Worm (Caenorhabditis elegans): ENCODE results near the gene Y71H2AM.25.

Y71H2AM.25 gene

DNA sequence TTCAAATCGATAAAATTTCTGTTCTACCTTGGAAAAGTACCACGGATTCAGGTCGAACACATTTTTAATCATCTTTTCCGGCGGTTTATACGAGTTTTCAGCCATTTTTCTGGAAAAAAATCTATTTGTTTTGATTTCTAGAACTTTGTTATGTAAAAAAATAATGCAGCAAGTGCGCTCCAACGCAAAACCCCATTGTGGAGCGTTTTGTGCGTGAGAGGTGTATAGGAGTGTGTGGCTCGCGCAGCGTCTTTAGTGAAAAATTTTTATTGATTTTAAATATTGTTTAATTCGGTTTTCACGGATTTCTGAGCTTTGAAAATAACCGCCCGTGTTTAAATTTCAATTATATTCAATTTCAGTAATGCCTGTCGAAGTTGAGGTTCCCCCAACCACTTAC, 16.4 kb upstream of the Y71H2AM.25 start, which contains the start of gene Y71H2AM.20:
TSS of gene Y71H2AM.20 (minus strand) at position 109 of the 400 bp plus-strand sequence.
- peak; percentile 91 for TF ChIP-seq ceh-31 (tag; optimal IDR thresholded peaks at IDR 0.05)
- peak; percentile 79 for TF ChIP-seq ets-4 (tag; optimal IDR thresholded peaks at IDR 0.05)
- TF ChIP-seq lim-6 (tag; optimal IDR thresholded peaks at IDR 0.05) = peak; percentile 67
- TF ChIP-seq C38D4.7 (GFP tag; optimal IDR thresholded peaks at IDR 0.05) = no peak
- TF ChIP-seq pros-1 (tag; optimal IDR thresholded peaks at IDR 0.05) = peak; percentile 17
- TF ChIP-seq gmeb-2 (tag; optimal IDR thresholded peaks at IDR 0.05) = no peak
- TF ChIP-seq pha-4 (tag; optimal IDR thresholded peaks at IDR 0.05) = no peak
- TF ChIP-seq nfya-1 (tag; optimal IDR thresholded peaks at IDR 0.05) = peak; percentile 95
- peak; percentile 13 for TF ChIP-seq F13H6.1 (tag; optimal IDR thresholded peaks at IDR 0.05)
- TF ChIP-seq odd-2 (tag; optimal IDR thresholded peaks at IDR 0.05) = no peak
- no peak for TF ChIP-seq mec-3 (tag; optimal IDR thresholded peaks at IDR 0.05; ENCODE audit: borderline replicate concordance)
- peak; percentile 88 for TF ChIP-seq tbx-2 (tag; optimal IDR thresholded peaks at IDR 0.05)
- TF ChIP-seq ceh-30 (tag; optimal IDR thresholded peaks at IDR 0.05) = peak; percentile 76
- no peak for TF ChIP-seq sox-4 (tag; optimal IDR thresholded peaks at IDR 0.05)
- peak; percentile 62 for TF ChIP-seq pax-1 (tag; optimal IDR thresholded peaks at IDR 0.05)
- TF ChIP-seq ceh-6 (GFP tag; optimal IDR thresholded peaks at IDR 0.05) = peak; percentile 19
- peak; percentile 8 for TF ChIP-seq ahr-1 (tag; optimal IDR thresholded peaks at IDR 0.05)
- TF ChIP-seq ama-1 (optimal IDR thresholded peaks at IDR 0.05) = no peak
- TF ChIP-seq elt-4 (tag; optimal IDR thresholded peaks at IDR 0.05) = no peak
- no peak for TF ChIP-seq pag-3 (tag; optimal IDR thresholded peaks at IDR 0.05; ENCODE audit: borderline replicate concordance)
- TF ChIP-seq pha-2 (tag; optimal IDR thresholded peaks at IDR 0.05) = no peak
- TF ChIP-seq pat-9 (tag; optimal IDR thresholded peaks at IDR 0.05) = peak; percentile 22
- peak; percentile 95 for TF ChIP-seq ceh-18 (tag; optimal IDR thresholded peaks at IDR 0.05)
- peak; percentile 90 for TF ChIP-seq rnt-1 (tag; optimal IDR thresholded peaks at IDR 0.05)
- peak; percentile 38 for TF ChIP-seq C08G9.2 (tag; optimal IDR thresholded peaks at IDR 0.05)
- TF ChIP-seq ceh-48 (tag; optimal IDR thresholded peaks at IDR 0.05) = peak; percentile 93
- peak; percentile 66 for TF ChIP-seq sox-2 (GFP tag; IDR thresholded peaks at IDR 0.05)
- TF ChIP-seq ref-2 (tag; optimal IDR thresholded peaks at IDR 0.05) = peak; percentile 92
- TF ChIP-seq npax-4 (tag; optimal IDR thresholded peaks at IDR 0.05) = no peak
- no peak for TF ChIP-seq sdc-2 (tag; optimal IDR thresholded peaks at IDR 0.05)
- TF ChIP-seq ceh-19 (GFP tag; optimal IDR thresholded peaks at IDR 0.05) = no peak
- TF ChIP-seq syd-9 (tag; optimal IDR thresholded peaks at IDR 0.05) = peak; percentile 62
- TF ChIP-seq K09A11.1 (tag; optimal IDR thresholded peaks at IDR 0.05; ENCODE audit: insufficient read depth) = peak; percentile 73
- TF ChIP-seq ceh-14 (tag; optimal IDR thresholded peaks at IDR 0.05) = peak; percentile 81
- TF ChIP-seq ceh-45 (GFP tag; IDR thresholded peaks at IDR 0.05) = no peak
- TF ChIP-seq che-1 (tag; optimal IDR thresholded peaks at IDR 0.05) = no peak
- no peak for TF ChIP-seq eyg-1 (tag; optimal IDR thresholded peaks at IDR 0.05)
- peak; percentile 50 for TF ChIP-seq unc-55 (GFP tag; optimal IDR thresholded peaks at IDR 0.05)
- peak; percentile 19 for TF ChIP-seq pqm-1 (tag; optimal IDR thresholded peaks at IDR 0.05)
- no peak for TF ChIP-seq hlh-15 (tag; optimal IDR thresholded peaks at IDR 0.05)
- no peak for TF ChIP-seq T23F11.4 (GFP tag; optimal IDR thresholded peaks at IDR 0.05)
- TF ChIP-seq fkh-6 (tag; optimal IDR thresholded peaks at IDR 0.05) = no peak
- TF ChIP-seq zip-5 (tag; optimal IDR thresholded peaks at IDR 0.05) = no peak
- peak; percentile 40 for TF ChIP-seq tbx-7 (tag; optimal IDR thresholded peaks at IDR 0.05)
- TF ChIP-seq unc-86 (tag; optimal IDR thresholded peaks at IDR 0.05) = peak; percentile 77
- TF ChIP-seq fax-1 (tag; optimal IDR thresholded peaks at IDR 0.05) = peak; percentile 17
- no peak for TF ChIP-seq K02D7.2 (tag; optimal IDR thresholded peaks at IDR 0.05)
- no peak for TF ChIP-seq ceh-24 (tag; optimal IDR thresholded peaks at IDR 0.05)
- peak; percentile 69 for TF ChIP-seq dve-1 (tag; optimal IDR thresholded peaks at IDR 0.05)
- no peak for TF ChIP-seq hlh-13 (GFP tag; optimal IDR thresholded peaks at IDR 0.05)
- no peak for TF ChIP-seq dmd-4 (tag; optimal IDR thresholded peaks at IDR 0.05; ENCODE audit: borderline replicate concordance)
- peak; percentile 39; the same call in 1 of the 2 replicates for TF ChIP-seq unc-3 (GFP tag; conservative IDR thresholded peaks at IDR 0.05)
- TF ChIP-seq unc-3 (tag; optimal IDR thresholded peaks at IDR 0.05) = peak; percentile 53
- TF ChIP-seq ceh-22 (tag; optimal IDR thresholded peaks at IDR 0.05) = no peak

Data from whole organism, late embryonic.